Worm (Caenorhabditis elegans): ENCODE data around the gene daf-11.

daf-11 gene

ce11 chrV:11739820-11740219 lies 13.9 kb upstream of the daf-11 start, which contains the start of gene T04F3.1:
Gene T04F3.1, plus strand, starts transcription at chrV:11740065.
- TF ChIP-seq ham-2 (GFP tag; optimal IDR thresholded peaks at IDR 0.05) (no peak), nhr-2 (tag; optimal IDR thresholded peaks at IDR 0.05) (no peak), ces-1 (GFP tag; optimal IDR thresholded peaks at IDR 0.05) (no peak), snpc-4 (tag; optimal IDR thresholded peaks at IDR 0.05) (no peak)

ce11 chrV:11737333-11737732 lies 11.5 kb upstream of the daf-11 start:
- TF ChIP-seq flh-1 (GFP tag; optimal IDR thresholded peaks at IDR 0.05) (no peak), ceh-83 (GFP tag; optimal IDR thresholded peaks at IDR 0.05) (no peak), sptf-1 (tag; optimal IDR thresholded peaks at IDR 0.05) (no peak), elt-1 (tag; optimal IDR thresholded peaks at IDR 0.05; ENCODE audit: borderline replicate concordance, insufficient read depth) (no peak), unc-120 (tag; optimal IDR thresholded peaks at IDR 0.05; ENCODE audit: poor library complexity, severe bottlenecking) (no peak), zip-8 (tag; optimal IDR thresholded peaks at IDR 0.05) (no peak), snpc-4 (tag; optimal IDR thresholded peaks at IDR 0.05) (no peak), nhr-2 (tag; optimal IDR thresholded peaks at IDR 0.05) (no peak), nhr-237 (tag; optimal IDR thresholded peaks at IDR 0.05) (no peak), hlh-1 (tag; optimal IDR thresholded peaks at IDR 0.05) (no peak), unc-39 (tag; optimal IDR thresholded peaks at IDR 0.05) (no peak), mep-1 (tag; optimal IDR thresholded peaks at IDR 0.05) (no peak), nhr-76 (tag; optimal IDR thresholded peaks at IDR 0.05) (no peak), lin-32 (GFP tag; optimal IDR thresholded peaks at IDR 0.05) (no peak), ceh-39 (tag; optimal IDR thresholded peaks at IDR 0.05) (no peak), elt-3 (tag; optimal IDR thresholded peaks at IDR 0.05) (no peak), blmp-1 (tag; optimal IDR thresholded peaks at IDR 0.05) (no peak)

- TF ChIP-seq ces-1 (GFP tag; optimal IDR thresholded peaks at IDR 0.05): no peak
- TF ChIP-seq elt-3 (tag; optimal IDR thresholded peaks at IDR 0.05): no peak
- TF ChIP-seq ham-2 (GFP tag; optimal IDR thresholded peaks at IDR 0.05): no peak
- TF ChIP-seq nhr-28 (tag; optimal IDR thresholded peaks at IDR 0.05): no peak
- no peak for TF ChIP-seq unc-62 (GFP tag; optimal IDR thresholded peaks at IDR 0.05)
- no peak for TF ChIP-seq ztf-11 (tag; optimal IDR thresholded peaks at IDR 0.05)
- no peak for TF ChIP-seq ceh-83 (GFP tag; optimal IDR thresholded peaks at IDR 0.05)
- no peak for TF ChIP-seq unc-39 (tag; optimal IDR thresholded peaks at IDR 0.05)
- no peak for TF ChIP-seq pha-4 (tag; optimal IDR thresholded peaks at IDR 0.05)
These were observed 11.0 kb upstream of the daf-11 start, which contains the start of gene spe-42 for ce11 chrV:11736896-11737295. Gene spe-42, minus strand, starts transcription at chrV:11736996.

ce11 chrV:11733460-11733859 lies 7.6 kb upstream of the daf-11 start, which contains the start of gene npp-22:
Gene npp-22, minus strand, starts transcription at chrV:11733472.
- no peak for TF ChIP-seq nhr-12 (tag; optimal IDR thresholded peaks at IDR 0.05)
- TF ChIP-seq mep-1 (tag; optimal IDR thresholded peaks at IDR 0.05): peak; percentile 58

ce11 chrV:11732049-11732448 lies 6.2 kb upstream of the daf-11 start:
- TF ChIP-seq mab-5 (tag; optimal IDR thresholded peaks at IDR 0.05) (no peak), nhr-237 (tag; optimal IDR thresholded peaks at IDR 0.05) (no peak), lin-13 (tag; optimal IDR thresholded peaks at IDR 0.05) (no peak), ceh-39 (tag; optimal IDR thresholded peaks at IDR 0.05) (no peak), M03D4.4 (tag; optimal IDR thresholded peaks at IDR 0.05) (no peak), sem-2 (GFP tag; optimal IDR thresholded peaks at IDR 0.05) (no peak), mep-1 (tag; optimal IDR thresholded peaks at IDR 0.05) (no peak), unc-120 (tag; optimal IDR thresholded peaks at IDR 0.05; ENCODE audit: poor library complexity, severe bottlenecking) (no peak), blmp-1 (tag; optimal IDR thresholded peaks at IDR 0.05) (no peak), nhr-2 (tag; optimal IDR thresholded peaks at IDR 0.05) (no peak), snpc-4 (tag; optimal IDR thresholded peaks at IDR 0.05) (no peak), cnd-1 (tag; optimal IDR thresholded peaks at IDR 0.05) (no peak), pha-4 (tag; optimal IDR thresholded peaks at IDR 0.05) (no peak), lsy-2 (tag; optimal IDR thresholded peaks at IDR 0.05) (no peak), unc-62 (GFP tag; optimal IDR thresholded peaks at IDR 0.05) (no peak), ceh-43 (GFP tag; optimal IDR thresholded peaks at IDR 0.05) (no peak), nhr-12 (tag; optimal IDR thresholded peaks at IDR 0.05) (no peak), tbx-8 (GFP tag; optimal IDR thresholded peaks at IDR 0.05) (no peak)

Data from whole organism, mixed stage, embryonic.